ENCODE assay signal across 4 fruit fly cellular contexts in genomic region chrX:7490927-7491326, dm6.
TF ChIP-seq lines count a peak whose summit lies in the region.

No protein-coding gene starts in this region.

- TF ChIP-seq CTCF in whole organism, embryonic (GFP tag; optimal IDR thresholded peaks at IDR 0.05; lab: Kevin White, UChicago): no peak

TF ChIP-seq in whole organism, embryonic, 481 proteins besides CTCF, POLR2A, EP300 and RAD21:
- TF ChIP-seq H2.0 (GFP tag; IDR thresholded peaks at IDR 0.05; lab: Robert Waterston, UW) (no peak), wdn (GFP tag; IDR thresholded peaks at IDR 0.05; lab: Robert Waterston, UW) (no peak), sens (GFP tag; lab: Kevin White, UChicago) (peak; percentile 32), E2f1 (GFP tag; IDR thresholded peaks at IDR 0.05; lab: Robert Waterston, UW) (no peak), prd (optimal IDR thresholded peaks at IDR 0.05; lab: Kevin White, UChicago) (no peak), prd (GFP tag; IDR thresholded peaks at IDR 0.05; lab: Robert Waterston, UW) (peak; percentile 36; the same call in 2 of the 3 replicates), scrt (GFP tag; optimal IDR thresholded peaks at IDR 0.05; lab: Kevin White, UChicago) (no peak), Ets65A (GFP tag; lab: Kevin White, UChicago) (peak; percentile 12), btn (GFP tag; optimal IDR thresholded peaks at IDR 0.05; lab: Kevin White, UChicago) (no peak), wor (GFP tag; IDR thresholded peaks at IDR 0.05; lab: Robert Waterston, UW) (no peak), Lim3 (GFP tag; IDR thresholded peaks at IDR 0.05; lab: Robert Waterston, UW) (no peak), CG15479 (GFP tag; optimal IDR thresholded peaks at IDR 0.05; lab: Kevin White, UChicago) (no peak), cg (GFP tag; optimal IDR thresholded peaks at IDR 0.05; lab: Kevin White, UChicago) (no peak), CG6683 (GFP tag; optimal IDR thresholded peaks at IDR 0.05; lab: Kevin White, UChicago) (no peak), cad (GFP tag; optimal IDR thresholded peaks at IDR 0.05; lab: Kevin White, UChicago) (no peak), CG15601 (tag; optimal IDR thresholded peaks at IDR 0.05; lab: Kevin White, UChicago) (no peak), toy (GFP tag; IDR thresholded peaks at IDR 0.05; lab: Robert Waterston, UW) (no peak), nom (GFP tag; optimal IDR thresholded peaks at IDR 0.05; lab: Kevin White, UChicago) (peak; percentile 16), Stat92E (GFP tag; optimal IDR thresholded peaks at IDR 0.05; lab: Kevin White, UChicago) (no peak), CG11504 (tag; optimal IDR thresholded peaks at IDR 0.05; lab: Kevin White, UChicago) (no peak), aop (GFP tag; IDR thresholded peaks at IDR 0.05; lab: Robert Waterston, UW) (no peak)

TF ChIP-seq in whole organism, prepupa, 60 proteins besides CTCF, POLR2A, EP300 and RAD21 (continues in another document):
- TF ChIP-seq Ets96B (tag; optimal IDR thresholded peaks at IDR 0.05; lab: Kevin White, UChicago) (peak; percentile 70), spab (GFP tag; optimal IDR thresholded peaks at IDR 0.05; lab: Kevin White, UChicago) (peak; percentile 57), CG10631 (GFP tag; optimal IDR thresholded peaks at IDR 0.05; lab: Kevin White, UChicago) (peak; percentile 70), CG1621 (tag; optimal IDR thresholded peaks at IDR 0.05; lab: Kevin White, UChicago) (peak; percentile 65), CG3032 (tag; optimal IDR thresholded peaks at IDR 0.05; lab: Kevin White, UChicago) (peak; percentile 70), acj6 (GFP tag; optimal IDR thresholded peaks at IDR 0.05; lab: Kevin White, UChicago) (peak; percentile 66), Eip78C (GFP tag; lab: Kevin White, UChicago) (peak; percentile 77), CG8319 (GFP tag; optimal IDR thresholded peaks at IDR 0.05; lab: Kevin White, UChicago) (peak; percentile 48), Met (GFP tag; optimal IDR thresholded peaks at IDR 0.05; lab: Kevin White, UChicago) (peak; percentile 67), dac (GFP tag; optimal IDR thresholded peaks at IDR 0.05; lab: Kevin White, UChicago) (peak; percentile 22), Eip75B (GFP tag; optimal IDR thresholded peaks at IDR 0.05; lab: Kevin White, UChicago) (peak; percentile 47), salr (GFP tag; optimal IDR thresholded peaks at IDR 0.05; lab: Kevin White, UChicago) (peak in 1 of 2 experiments; percentile 57), net (GFP tag; optimal IDR thresholded peaks at IDR 0.05; lab: Kevin White, UChicago) (peak; percentile 38), CG11902 (GFP tag; optimal IDR thresholded peaks at IDR 0.05; lab: Kevin White, UChicago) (peak; percentile 54), CG10669 (GFP tag; optimal IDR thresholded peaks at IDR 0.05; lab: Kevin White, UChicago) (peak; percentile 74), CG16779 (tag; optimal IDR thresholded peaks at IDR 0.05; lab: Kevin White, UChicago) (no peak), topi (GFP tag; optimal IDR thresholded peaks at IDR 0.05; lab: Kevin White, UChicago) (peak; percentile 67), Eip93F (GFP tag; optimal IDR thresholded peaks at IDR 0.05; lab: Kevin White, UChicago) (peak; percentile 29), Hr39 (GFP tag; optimal IDR thresholded peaks at IDR 0.05; lab: Kevin White, UChicago) (peak; percentile 60), CG7368 (GFP tag; optimal IDR thresholded peaks at IDR 0.05; lab: Kevin White, UChicago) (peak; percentile 36), cyc (GFP tag; optimal IDR thresholded peaks at IDR 0.05; lab: Kevin White, UChicago) (peak; percentile 61), Lpt (GFP tag; optimal IDR thresholded peaks at IDR 0.05; lab: Kevin White, UChicago) (no peak), Sox14 (GFP tag; optimal IDR thresholded peaks at IDR 0.05; lab: Kevin White, UChicago) (peak; percentile 40), svp (GFP tag; lab: Kevin White, UChicago) (peak; percentile 83), pdm3 (GFP tag; optimal IDR thresholded peaks at IDR 0.05; lab: Kevin White, UChicago) (peak; percentile 59)

TF ChIP-seq in whole organism, pupa, 21 proteins besides CTCF, POLR2A, EP300 and RAD21:
- TF ChIP-seq CG4496 (GFP tag; IDR thresholded peaks at IDR 0.05; lab: Robert Waterston, UW) (peak; percentile 66; the same call in 1 of the 3 replicates), CG8301 (tag; optimal IDR thresholded peaks at IDR 0.05; lab: Kevin White, UChicago) (peak; percentile 33), rn (GFP tag; IDR thresholded peaks at IDR 0.05; lab: Robert Waterston, UW) (no peak), CG12605 (GFP tag; IDR thresholded peaks at IDR 0.05; lab: Robert Waterston, UW) (peak; percentile 15; the same call in 1 of the 2 replicates), CG17806 (tag; optimal IDR thresholded peaks at IDR 0.05; lab: Kevin White, UChicago) (peak; percentile 67), CG13204 (GFP tag; optimal IDR thresholded peaks at IDR 0.05; lab: Kevin White, UChicago) (peak; percentile 29), CG8159 (tag; optimal IDR thresholded peaks at IDR 0.05; lab: Kevin White, UChicago) (peak; percentile 74), CG32121 (GFP tag; IDR thresholded peaks at IDR 0.05; lab: Robert Waterston, UW) (no peak), CG9948 (tag; optimal IDR thresholded peaks at IDR 0.05; lab: Kevin White, UChicago) (peak; percentile 65), Snoo (tag; optimal IDR thresholded peaks at IDR 0.05; lab: Kevin White, UChicago) (peak; percentile 46), CG14655 (GFP tag; optimal IDR thresholded peaks at IDR 0.05; lab: Kevin White, UChicago) (peak; percentile 64), Pif1A (GFP tag; optimal IDR thresholded peaks at IDR 0.05; lab: Kevin White, UChicago) (peak; percentile 50), Ets98B (GFP tag; IDR thresholded peaks at IDR 0.05; lab: Robert Waterston, UW) (no peak), CG34367 (tag; optimal IDR thresholded peaks at IDR 0.05; lab: Kevin White, UChicago) (peak; percentile 57), fd96Ca (GFP tag; IDR thresholded peaks at IDR 0.05; lab: Robert Waterston, UW) (peak; percentile 73; the same call in 2 of the 3 replicates), CG10348 (GFP tag; IDR thresholded peaks at IDR 0.05; lab: Robert Waterston, UW) (no peak), CG15710 (tag; optimal IDR thresholded peaks at IDR 0.05; lab: Kevin White, UChicago) (peak; percentile 74), gl (tag; optimal IDR thresholded peaks at IDR 0.05; lab: Kevin White, UChicago) (peak; percentile 25), Pif1B (GFP tag; optimal IDR thresholded peaks at IDR 0.05; lab: Kevin White, UChicago) (peak; percentile 53)
TF ChIP-seq in whole organism, pupa: peak in this region for 15.

TF ChIP-seq in whole organism, wandering third instar larva, 38 proteins besides CTCF, POLR2A, EP300 and RAD21 (continues in another document):
- no peak for TF ChIP-seq jim (GFP tag; optimal IDR thresholded peaks at IDR 0.05; lab: Kevin White, UChicago)
- no peak for TF ChIP-seq CG9705 (GFP tag; optimal IDR thresholded peaks at IDR 0.05; lab: Kevin White, UChicago)
- peak; percentile 58 for TF ChIP-seq br (GFP tag; optimal IDR thresholded peaks at IDR 0.05; lab: Kevin White, UChicago)
- no peak for TF ChIP-seq Dfd (GFP tag; optimal IDR thresholded peaks at IDR 0.05; lab: Kevin White, UChicago)
- TF ChIP-seq Dif (GFP tag; optimal IDR thresholded peaks at IDR 0.05; lab: Kevin White, UChicago; ENCODE audit: partially characterized antibody): no peak
- no peak for TF ChIP-seq Hr83 (GFP tag; optimal IDR thresholded peaks at IDR 0.05; lab: Kevin White, UChicago; ENCODE audit: poor library complexity, severe bottlenecking)
- TF ChIP-seq CrebA (GFP tag; optimal IDR thresholded peaks at IDR 0.05; lab: Kevin White, UChicago; ENCODE audit: borderline replicate concordance): no peak
- TF ChIP-seq fru (GFP tag; optimal IDR thresholded peaks at IDR 0.05; lab: Kevin White, UChicago): peak; percentile 68
- peak in 1 of 2 experiments; percentile 69 for TF ChIP-seq foxo (GFP tag; optimal IDR thresholded peaks at IDR 0.05; lab: Kevin White, UChicago)
- no peak for TF ChIP-seq CG32264 (GFP tag; optimal IDR thresholded peaks at IDR 0.05; lab: Kevin White, UChicago)
- TF ChIP-seq Mio (GFP tag; optimal IDR thresholded peaks at IDR 0.05; lab: Kevin White, UChicago): no peak
- TF ChIP-seq Rel (GFP tag; optimal IDR thresholded peaks at IDR 0.05; lab: Kevin White, UChicago): no peak
- no peak for TF ChIP-seq Rel (tag; optimal IDR thresholded peaks at IDR 0.05; lab: Kevin White, UChicago)
- TF ChIP-seq Vsx2 (GFP tag; optimal IDR thresholded peaks at IDR 0.05; lab: Kevin White, UChicago; ENCODE audit: partially characterized antibody): no peak
- TF ChIP-seq Hr78 (GFP tag; optimal IDR thresholded peaks at IDR 0.05; lab: Kevin White, UChicago): no peak
- no peak for TF ChIP-seq dl (GFP tag; optimal IDR thresholded peaks at IDR 0.05; lab: Kevin White, UChicago; ENCODE audit: insufficient read depth in 1 of 2, partially characterized antibody in 2 of 2)
- no peak for TF ChIP-seq Myc (optimal IDR thresholded peaks at IDR 0.05; lab: Kevin White, UChicago)
- TF ChIP-seq Sp1 (GFP tag; optimal IDR thresholded peaks at IDR 0.05; lab: Kevin White, UChicago): peak; percentile 55
- peak; percentile 72 for TF ChIP-seq HLH106 (tag; optimal IDR thresholded peaks at IDR 0.05; lab: Kevin White, UChicago)
- TF ChIP-seq brk (GFP tag; optimal IDR thresholded peaks at IDR 0.05; lab: Kevin White, UChicago): no peak
- TF ChIP-seq OdsH (GFP tag; optimal IDR thresholded peaks at IDR 0.05; lab: Kevin White, UChicago): peak; percentile 58
- no peak for TF ChIP-seq usp (GFP tag; optimal IDR thresholded peaks at IDR 0.05; lab: Kevin White, UChicago)
- no peak for TF ChIP-seq woc (GFP tag; optimal IDR thresholded peaks at IDR 0.05; lab: Kevin White, UChicago)
- peak; percentile 56 for TF ChIP-seq rgr (GFP tag; optimal IDR thresholded peaks at IDR 0.05; lab: Kevin White, UChicago)
- TF ChIP-seq Jra (GFP tag; optimal IDR thresholded peaks at IDR 0.05; lab: Kevin White, UChicago): no peak
- TF ChIP-seq tai (GFP tag; optimal IDR thresholded peaks at IDR 0.05; lab: Kevin White, UChicago): no peak
- peak; percentile 56 for TF ChIP-seq psq (GFP tag; optimal IDR thresholded peaks at IDR 0.05; lab: Kevin White, UChicago)
- peak; percentile 34 for TF ChIP-seq Hnf4 (GFP tag; optimal IDR thresholded peaks at IDR 0.05; lab: Kevin White, UChicago)
- no peak for TF ChIP-seq GATAd (GFP tag; optimal IDR thresholded peaks at IDR 0.05; lab: Kevin White, UChicago)
- no peak for TF ChIP-seq Abd-B (GFP tag; optimal IDR thresholded peaks at IDR 0.05; lab: Kevin White, UChicago)
- no peak for TF ChIP-seq sage (GFP tag; optimal IDR thresholded peaks at IDR 0.05; lab: Kevin White, UChicago)
- TF ChIP-seq dsf (GFP tag; optimal IDR thresholded peaks at IDR 0.05; lab: Kevin White, UChicago; ENCODE audit: borderline replicate concordance): no peak
- no peak for TF ChIP-seq sv (GFP tag; optimal IDR thresholded peaks at IDR 0.05; lab: Kevin White, UChicago)
- no peak for TF ChIP-seq pan (optimal IDR thresholded peaks at IDR 0.05; lab: Kevin White, UChicago)
- TF ChIP-seq h (GFP tag; optimal IDR thresholded peaks at IDR 0.05; lab: Kevin White, UChicago): peak; percentile 68
- no peak for TF ChIP-seq N (GFP tag; optimal IDR thresholded peaks at IDR 0.05; lab: Kevin White, UChicago)

Comparison
In these comparisons a context has a peak if more than half of its experiments do, and no peak if none do; other contexts are left out.
1. Of the 7 proteins assayed by ChIP-seq in both whole organism, embryonic and whole organism, prepupa: peak only in whole organism, embryonic: none; only in whole organism, prepupa: Gug, Hr39 and Sox102F; in both: none; in neither: 4.